Fruit fly (Drosophila melanogaster) whole organism, embryonic: ENCODE results near the gene spn-B.

Experiments used
- Ada2b ChIP-seq: fragments of 200-800 bp; sonication (Bioruptor generic); IDR thresholded peaks from 2 replicates; pipeline ENCODE4 v1.3.6; 2022; ENCODE audit warnings: missing biosample characterization, missing genetic modification characterization
- B-H1 ChIP-seq: fragments of 200-800 bp; sonication (Bioruptor generic); IDR thresholded peaks from 3 replicates; pipeline ENCODE4 v1.3.6; 2022; ENCODE audit warnings: missing biosample characterization, missing genetic modification characterization
- CG10431 ChIP-seq: fragments of 200-800 bp; sonication (Bioruptor generic); optimal IDR thresholded peaks from 3 replicates; lab custom pipeline; 2018; ENCODE audit warnings: missing biosample characterization, mild to moderate bottlenecking, missing genetic modification characterization
- CG11247 ChIP-seq: fragments of 200-800 bp; sonication (Bioruptor generic); IDR thresholded peaks from 2 replicates; pipeline ENCODE4 v1.3.6; 2022; ENCODE audit warnings: missing biosample characterization, missing genetic modification characterization
- CG13775 ChIP-seq: fragments of 200-800 bp; sonication (Bioruptor generic); optimal IDR thresholded peaks from 3 replicates; lab custom pipeline; 2017; ENCODE audit warnings: missing biosample characterization, mild to moderate bottlenecking, missing genetic modification characterization
- CG14860 ChIP-seq: fragments of 200-800 bp; sonication (Bioruptor generic); IDR thresholded peaks from 3 replicates; pipeline ENCODE4 v1.3.6; 2022; ENCODE audit warnings: missing biosample characterization, missing genetic modification characterization; ENCODE audit not compliant: partially characterized antibody
- CG15479 ChIP-seq: fragments of 200-800 bp; sonication (Bioruptor generic); optimal IDR thresholded peaks from 3 replicates; lab custom pipeline; 2019; ENCODE audit warnings: missing biosample characterization, mild to moderate bottlenecking, missing genetic modification characterization, moderate library complexity
- CG17385 ChIP-seq: fragments of 200-800 bp; sonication (Bioruptor generic); optimal IDR thresholded peaks from 3 replicates; lab custom pipeline; 2018; ENCODE audit warnings: missing biosample characterization, mild to moderate bottlenecking, missing genetic modification characterization
- CG17912 ChIP-seq: fragments of 200-800 bp; sonication (Bioruptor generic); optimal IDR thresholded peaks from 2 replicates; lab custom pipeline; 2018; ENCODE audit warnings: missing biosample characterization, mild to moderate bottlenecking, missing genetic modification characterization
- CG18476 ChIP-seq: fragments of 200-800 bp; sonication (Bioruptor generic); optimal IDR thresholded peaks from 2 replicates; lab custom pipeline; 2016; ENCODE audit warnings: missing biosample characterization, mild to moderate bottlenecking, missing genetic modification characterization
- CG2199 ChIP-seq: fragments of 200-800 bp; sonication (Bioruptor generic); IDR thresholded peaks from 3 replicates; pipeline ENCODE4 v1.3.6; 2022; ENCODE audit warnings: missing biosample characterization, missing genetic modification characterization
- CG2889 ChIP-seq: fragments of 200-800 bp; sonication (Bioruptor generic); IDR thresholded peaks from 3 replicates; pipeline ENCODE4 v1.3.6; 2022; ENCODE audit warnings: missing biosample characterization, missing genetic modification characterization
- CG31441 ChIP-seq: fragments of 200-800 bp; sonication (Bioruptor generic); IDR thresholded peaks from 2 replicates; pipeline ENCODE4 v1.3.6; 2022; ENCODE audit warnings: missing biosample characterization, missing genetic modification characterization
- CG33213 ChIP-seq: fragments of 200-800 bp; sonication (Bioruptor generic); optimal IDR thresholded peaks from 3 replicates; lab custom pipeline; 2016; ENCODE audit warnings: missing biosample characterization, missing genetic modification characterization
- CG34376 ChIP-seq: fragments of 200-800 bp; sonication (Bioruptor generic); optimal IDR thresholded peaks from 2 replicates; lab custom pipeline; 2018; ENCODE audit warnings: missing biosample characterization, mild to moderate bottlenecking, missing genetic modification characterization
- CG3847 ChIP-seq: fragments of 200-800 bp; sonication (Bioruptor generic); IDR thresholded peaks from 2 replicates; pipeline ENCODE4 v1.3.6; 2022; ENCODE audit warnings: missing biosample characterization, missing genetic modification characterization
- CG5245 ChIP-seq: fragments of 200-800 bp; sonication (Bioruptor generic); optimal IDR thresholded peaks from 3 replicates; lab custom pipeline; 2016; ENCODE audit warnings: missing biosample characterization, missing genetic modification characterization
- CG6765 ChIP-seq: fragments of 200-800 bp; sonication (Bioruptor generic); optimal IDR thresholded peaks from 3 replicates; lab custom pipeline; 2017; ENCODE audit warnings: missing biosample characterization, mild to moderate bottlenecking, missing genetic modification characterization
- CG7839 ChIP-seq: fragments of 200-800 bp; sonication (Bioruptor generic); optimal IDR thresholded peaks from 3 replicates; lab custom pipeline; 2018; ENCODE audit warnings: missing biosample characterization, mild to moderate bottlenecking, missing genetic modification characterization, moderate library complexity
- CG7928 ChIP-seq: fragments of 200-800 bp; sonication (Bioruptor generic); optimal IDR thresholded peaks from 2 replicates; lab custom pipeline; 2017; ENCODE audit warnings: missing biosample characterization, mild to moderate bottlenecking, missing genetic modification characterization
- CG9609 ChIP-seq: fragments of 200-800 bp; sonication (Bioruptor generic); optimal IDR thresholded peaks from 3 replicates; lab custom pipeline; 2016; ENCODE audit warnings: missing biosample characterization, missing genetic modification characterization
- Drgx ChIP-seq: fragments of 200-800 bp; sonication (Bioruptor generic); IDR thresholded peaks from 2 replicates; pipeline ENCODE4 v1.3.6; 2022; ENCODE audit warnings: missing biosample characterization, missing genetic modification characterization
- HLH3B ChIP-seq: fragments of 200-800 bp; sonication (Bioruptor generic); IDR thresholded peaks from 2 replicates; pipeline ENCODE4 v1.3.6; 2022; ENCODE audit warnings: missing biosample characterization, missing genetic modification characterization
- HmgZ ChIP-seq: fragments of 200-800 bp; sonication (Bioruptor generic); optimal IDR thresholded peaks from 2 replicates; lab custom pipeline; 2018; ENCODE audit warnings: missing biosample characterization, mild to moderate bottlenecking, missing genetic modification characterization
- Hr3 ChIP-seq: fragments of 200-800 bp; sonication (Bioruptor generic); optimal IDR thresholded peaks from 3 replicates; lab custom pipeline; 2016; ENCODE audit warnings: missing biosample characterization, missing genetic modification characterization
- MESR4 ChIP-seq: fragments of 200-800 bp; sonication (Bioruptor generic); optimal IDR thresholded peaks from 2 replicates; lab custom pipeline; 2018; ENCODE audit warnings: missing biosample characterization, mild to moderate bottlenecking, missing genetic modification characterization, moderate library complexity
- Scr ChIP-seq: fragments of 200-800 bp; sonication (Bioruptor generic); IDR thresholded peaks from 2 replicates; pipeline ENCODE4 v1.3.6; 2022; ENCODE audit warnings: missing biosample characterization, missing genetic modification characterization; ENCODE audit not compliant: partially characterized antibody
- Sox100B ChIP-seq: fragments of 200-800 bp; sonication (Bioruptor generic); optimal IDR thresholded peaks from 3 replicates; lab custom pipeline; 2018; ENCODE audit warnings: missing biosample characterization, mild to moderate bottlenecking, missing genetic modification characterization
- Vsx1 ChIP-seq: fragments of 200-800 bp; sonication (Bioruptor generic); optimal IDR thresholded peaks from 2 replicates; lab custom pipeline; 2017; ENCODE audit warnings: missing biosample characterization, mild to moderate bottlenecking, missing genetic modification characterization, missing genetic modification reagents
- bcd ChIP-seq: fragments of 200-800 bp; sonication (Bioruptor generic); optimal IDR thresholded peaks from 2 replicates; lab custom pipeline; 2017; ENCODE audit warnings: missing biosample characterization, mild to moderate bottlenecking, missing genetic modification characterization
- cas ChIP-seq: fragments of 200-800 bp; sonication (Bioruptor generic); IDR thresholded peaks from 2 replicates; pipeline ENCODE4 v1.3.6; 2022; ENCODE audit warnings: missing biosample characterization, missing genetic modification characterization
- corto ChIP-seq: fragments of 200-800 bp; sonication (Bioruptor generic); optimal IDR thresholded peaks from 2 replicates; lab custom pipeline; 2016; ENCODE audit warnings: missing biosample characterization, mild to moderate bottlenecking, missing genetic modification characterization, moderate library complexity
- cwo ChIP-seq: fragments of 200-800 bp; sonication (Bioruptor generic); optimal IDR thresholded peaks from 3 replicates; lab custom pipeline; 2017; ENCODE audit warnings: missing biosample characterization, missing genetic modification characterization, mild to moderate bottlenecking, moderate library complexity, missing genetic modification reagents
- gro ChIP-seq: fragments of 200-800 bp; sonication (Bioruptor generic); optimal IDR thresholded peaks from 2 replicates; lab custom pipeline; 2016; ENCODE audit warnings: missing biosample characterization, missing genetic modification characterization
- hkb ChIP-seq, 2 experiments: fragments of 200-800 bp in 1 of 2; fragments of >200 bp in 1 of 2; sonication (Bioruptor generic) in 1 of 2; IDR thresholded peaks in 1 of 2; optimal IDR thresholded peaks in 1 of 2; 2 replicates each; pipeline versions ENCODE4 v1.3.6 to Lab custom; 2017 to 2022; ENCODE audit warnings: missing biosample characterization in 1 of 2, missing genetic modification characterization in 1 of 2
- jumu ChIP-seq: fragments of 200-800 bp; sonication (Bioruptor generic); optimal IDR thresholded peaks from 3 replicates; lab custom pipeline; 2016; ENCODE audit warnings: missing biosample characterization, missing genetic modification characterization
- kay ChIP-seq: fragments of 200-800 bp; sonication (Bioruptor generic); optimal IDR thresholded peaks from 2 replicates; lab custom pipeline; 2016; ENCODE audit warnings: missing biosample characterization, missing genetic modification characterization
- kni ChIP-seq: fragments of 200-800 bp; sonication (Bioruptor generic); optimal IDR thresholded peaks from 3 replicates; lab custom pipeline; 2017; ENCODE audit warnings: mild to moderate bottlenecking, missing biosample characterization, missing genetic modification reagents, missing genetic modification characterization
- knrl ChIP-seq: fragments of 200-800 bp; sonication (Bioruptor generic); IDR thresholded peaks from 3 replicates; pipeline ENCODE4 v1.3.6; 2022; ENCODE audit warnings: missing biosample characterization, missing genetic modification characterization; ENCODE audit not compliant: partially characterized antibody
- nmo ChIP-seq: fragments of 200-800 bp; sonication (Bioruptor generic); optimal IDR thresholded peaks from 2 replicates; lab custom pipeline; 2018; ENCODE audit warnings: missing biosample characterization, mild to moderate bottlenecking, missing genetic modification characterization, moderate library complexity
- pita ChIP-seq: fragments of 200-800 bp; sonication (Bioruptor generic); optimal IDR thresholded peaks from 2 replicates; lab custom pipeline; 2017; ENCODE audit warnings: missing biosample characterization, mild to moderate bottlenecking, missing genetic modification characterization
- pros ChIP-seq: fragments of 200-800 bp; sonication (Bioruptor generic); optimal IDR thresholded peaks from 3 replicates; lab custom pipeline; 2019; ENCODE audit warnings: missing biosample characterization, mild to moderate bottlenecking, missing genetic modification characterization, moderate library complexity
- pum ChIP-seq: fragments of 200-800 bp; sonication (Bioruptor generic); optimal IDR thresholded peaks from 2 replicates; lab custom pipeline; 2016; ENCODE audit warnings: missing biosample characterization, missing genetic modification characterization
- rib ChIP-seq: fragments of 200-800 bp; sonication (Bioruptor generic); IDR thresholded peaks from 2 replicates; pipeline ENCODE4 v1.3.6; 2022; ENCODE audit warnings: missing biosample characterization, missing genetic modification characterization
- seq ChIP-seq: fragments of 200-800 bp; sonication (Bioruptor generic); IDR thresholded peaks from 2 replicates; pipeline ENCODE4 v1.3.6; 2022; ENCODE audit warnings: missing biosample characterization, missing genetic modification characterization
- sr ChIP-seq: fragments of 200-800 bp; sonication (Bioruptor generic); IDR thresholded peaks from 3 replicates; pipeline ENCODE4 v1.3.6; 2022; ENCODE audit warnings: missing biosample characterization, missing genetic modification characterization
- sug ChIP-seq: fragments of 200-800 bp; optimal IDR thresholded peaks from 2 replicates; lab custom pipeline; 2019; ENCODE audit warnings: missing biosample characterization, mild to moderate bottlenecking, missing genetic modification characterization, moderate library complexity
- tin ChIP-seq: fragments of 200-800 bp; sonication (Bioruptor generic); optimal IDR thresholded peaks from 3 replicates; lab custom pipeline; 2016; ENCODE audit warnings: missing biosample characterization, missing genetic modification characterization
- zfh1 ChIP-seq: fragments of 200-800 bp; sonication (Bioruptor generic); IDR thresholded peaks from 3 replicates; pipeline ENCODE4 v1.3.6; 2022; ENCODE audit warnings: missing biosample characterization, missing genetic modification characterization

Gene spn-B

dm6 chr3R:14370199-14370933, 42.5 kb downstream of the spn-B start (continued):
- TF ChIP-seq CG5245 (GFP tag; lab: Kevin White, UChicago) (peak; percentile 72), tin (peak; percentile 67), MESR4 (GFP tag; lab: Kevin White, UChicago) (no peak), CG3847 (GFP tag; lab: Robert Waterston, UW) (peak; percentile 77), kay (GFP tag; lab: Kevin White, UChicago) (no peak), gro (GFP tag; lab: Kevin White, UChicago) (peak; percentile 44), corto (peak; percentile 78), HmgZ (tag; lab: Kevin White, UChicago) (peak; percentile 21), CG7839 (peak; percentile 83), CG13775 (GFP tag; lab: Kevin White, UChicago) (peak; percentile 67), Vsx1 (GFP tag; lab: Kevin White, UChicago) (peak; percentile 11), CG17385 (peak; percentile 78), pum (GFP tag; lab: Kevin White, UChicago) (peak; percentile 70), hkb (optimal IDR thresholded peaks at IDR 0.05; lab: Kevin White, UChicago) (no peak), hkb (GFP tag; IDR thresholded peaks at IDR 0.05; lab: Robert Waterston, UW) (peak; percentile 79), CG18476 (GFP tag; lab: Kevin White, UChicago) (peak; percentile 59), CG10431 (GFP tag; lab: Kevin White, UChicago) (no peak), CG31441 (GFP tag; lab: Robert Waterston, UW) (peak; percentile 73), CG2889 (GFP tag; lab: Robert Waterston, UW) (peak; percentile 75; the same call in 2 of the 3 replicates), cwo (GFP tag; lab: Kevin White, UChicago) (peak; percentile 79), CG7928 (GFP tag; lab: Kevin White, UChicago) (no peak), CG17912 (GFP tag; lab: Kevin White, UChicago) (no peak), Ada2b (GFP tag; lab: Robert Waterston, UW) (peak; percentile 82), sug (tag; lab: Kevin White, UChicago) (peak; percentile 82), pita (no peak), B-H1 (GFP tag; lab: Robert Waterston, UW) (peak; percentile 82), HLH3B (GFP tag; lab: Robert Waterston, UW) (peak; percentile 73), CG11247 (GFP tag; lab: Robert Waterston, UW) (peak; percentile 78), CG34376 (GFP tag; lab: Kevin White, UChicago) (no peak), Scr (GFP tag; lab: Robert Waterston, UW) (no peak), CG6765 (GFP tag; lab: Kevin White, UChicago) (no peak), seq (peak; percentile 90), rib (GFP tag; lab: Robert Waterston, UW) (no peak), knrl (no peak), CG9609 (GFP tag; lab: Kevin White, UChicago) (peak; percentile 68), cas (GFP tag; lab: Robert Waterston, UW) (no peak), pros (GFP tag; lab: Kevin White, UChicago) (peak; percentile 15), bcd (GFP tag; lab: Kevin White, UChicago) (peak; percentile 62), jumu (GFP tag; lab: Kevin White, UChicago) (peak; percentile 65), Drgx (GFP tag; lab: Robert Waterston, UW) (peak; percentile 98), Sox100B (GFP tag; lab: Kevin White, UChicago) (peak; percentile 58), CG2199 (GFP tag; lab: Robert Waterston, UW) (peak; percentile 80), CG14860 (GFP tag; lab: Robert Waterston, UW) (no peak), CG33213 (peak; percentile 8), CG15479 (no peak), zfh1 (GFP tag; lab: Robert Waterston, UW) (peak; percentile 80), Hr3 (GFP tag; lab: Kevin White, UChicago) (peak; percentile 77), kni (GFP tag; lab: Kevin White, UChicago) (peak; percentile 49), sr (peak; percentile 66; the same call in 1 of the 3 replicates), nmo (GFP tag; lab: Kevin White, UChicago) (peak; percentile 78)
